Fruit fly (Drosophila melanogaster) whole organism, embryonic: Measurements from ENCODE around the gene Fmr1.

Source experiments
- CG11456 ChIP-seq: fragments of 200-800 bp; sonication (Bioruptor generic); IDR thresholded peaks from 3 replicates; pipeline ENCODE4 v1.3.6; 2022; ENCODE audit warnings: missing biosample characterization, missing genetic modification characterization
- CG12155 ChIP-seq: fragments of 200-800 bp; sonication (Bioruptor generic); optimal IDR thresholded peaks from 3 replicates; lab custom pipeline; 2016; ENCODE audit warnings: missing biosample characterization, missing genetic modification characterization
- CG12391 ChIP-seq: fragments of 200-800 bp; sonication (Bioruptor generic); optimal IDR thresholded peaks from 3 replicates; lab custom pipeline; 2018; ENCODE audit warnings: missing biosample characterization, mild to moderate bottlenecking, missing genetic modification characterization, moderate library complexity
- CG12659 ChIP-seq: fragments of 200-800 bp; sonication (Bioruptor generic); optimal IDR thresholded peaks from 3 replicates; lab custom pipeline; 2017; ENCODE audit warnings: mild to moderate bottlenecking, missing biosample characterization, missing genetic modification reagents, missing genetic modification characterization
- CG13287 ChIP-seq: fragments of 200-800 bp; sonication (Bioruptor generic); IDR thresholded peaks from 2 replicates; pipeline ENCODE4 v1.3.6; 2022; ENCODE audit warnings: missing biosample characterization, missing genetic modification characterization; ENCODE audit not compliant: partially characterized antibody
- CG13424 ChIP-seq: fragments of 200-800 bp; sonication (Bioruptor generic); optimal IDR thresholded peaks from 2 replicates; lab custom pipeline; 2019; ENCODE audit warnings: missing biosample characterization, mild to moderate bottlenecking, missing genetic modification characterization, moderate library complexity
- CG14050 ChIP-seq: fragments of 200-800 bp; sonication (Bioruptor generic); IDR thresholded peaks from 3 replicates; pipeline ENCODE4 v1.3.6; 2022; ENCODE audit warnings: missing biosample characterization, missing genetic modification characterization
- CG14710 ChIP-seq: fragments of 200-800 bp; sonication (Bioruptor generic); optimal IDR thresholded peaks from 3 replicates; lab custom pipeline; 2019; ENCODE audit warnings: missing biosample characterization, mild to moderate bottlenecking, missing genetic modification characterization, moderate library complexity
- CG1529 ChIP-seq: fragments of 200-800 bp; sonication (Bioruptor generic); optimal IDR thresholded peaks from 3 replicates; lab custom pipeline; 2018; ENCODE audit warnings: missing biosample characterization, missing genetic modification characterization
- CG16779 ChIP-seq: fragments of 200-800 bp; sonication (Bioruptor generic); IDR thresholded peaks from 2 replicates; pipeline ENCODE4 v1.3.6; 2022; ENCODE audit warnings: missing biosample characterization, missing genetic modification characterization
- CG17829 ChIP-seq: fragments of 200-800 bp; optimal IDR thresholded peaks from 2 replicates; lab custom pipeline; 2019; ENCODE audit warnings: missing biosample characterization, mild to moderate bottlenecking, missing genetic modification characterization, moderate library complexity
- CG2199 ChIP-seq: fragments of 200-800 bp; sonication (Bioruptor generic); IDR thresholded peaks from 3 replicates; pipeline ENCODE4 v1.3.6; 2022; ENCODE audit warnings: missing biosample characterization, missing genetic modification characterization
- CG2202 ChIP-seq: fragments of 200-800 bp; sonication (Bioruptor generic); optimal IDR thresholded peaks from 2 replicates; lab custom pipeline; 2018; ENCODE audit warnings: missing biosample characterization, mild to moderate bottlenecking, missing genetic modification characterization
- CG2678 ChIP-seq: fragments of 200-800 bp; sonication (Bioruptor generic); optimal IDR thresholded peaks from 3 replicates; lab custom pipeline; 2019; ENCODE audit warnings: missing biosample characterization, mild to moderate bottlenecking, missing genetic modification characterization, moderate library complexity
- CG3281 ChIP-seq: fragments of 200-800 bp; sonication (Bioruptor generic); optimal IDR thresholded peaks from 3 replicates; lab custom pipeline; 2017; ENCODE audit warnings: missing biosample characterization, mild to moderate bottlenecking, missing genetic modification characterization
- CG4404 ChIP-seq: fragments of 200-800 bp; sonication (Bioruptor generic); IDR thresholded peaks from 2 replicates; pipeline ENCODE4 v1.3.6; 2022; ENCODE audit warnings: missing biosample characterization, missing genetic modification characterization
- CG4820 ChIP-seq: fragments of 200-800 bp; sonication (Bioruptor generic); optimal IDR thresholded peaks from 3 replicates; lab custom pipeline; 2016; ENCODE audit warnings: missing biosample characterization, missing genetic modification characterization
- CG8281 ChIP-seq: fragments of 200-800 bp; sonication (Bioruptor generic); optimal IDR thresholded peaks from 2 replicates; lab custom pipeline; 2018; ENCODE audit warnings: missing biosample characterization, mild to moderate bottlenecking, missing genetic modification characterization, moderate library complexity
- CG8290 ChIP-seq, 3 experiments: fragments of 200-800 bp; sonication (Bioruptor generic); optimal IDR thresholded peaks; 2 replicates each; lab custom pipeline; 2016 to 2019; ENCODE audit warnings: missing biosample characterization in 3 of 3, missing genetic modification characterization in 3 of 3, mild to moderate bottlenecking in 2 of 3, moderate library complexity in 1 of 3
- CG8924 ChIP-seq: fragments of 200-800 bp; optimal IDR thresholded peaks from 3 replicates; lab custom pipeline; 2019; ENCODE audit warnings: missing biosample characterization, mild to moderate bottlenecking, missing genetic modification characterization, moderate library complexity
- CG9437 ChIP-seq: fragments of 200-800 bp; sonication (Bioruptor generic); optimal IDR thresholded peaks from 2 replicates; lab custom pipeline; 2018; ENCODE audit warnings: missing biosample characterization, mild to moderate bottlenecking, missing genetic modification characterization
- CG9727 ChIP-seq: fragments of 200-800 bp; sonication (Bioruptor generic); optimal IDR thresholded peaks from 3 replicates; lab custom pipeline; 2017; ENCODE audit warnings: missing biosample characterization, mild to moderate bottlenecking, missing genetic modification characterization
- CG9876 ChIP-seq: fragments of 200-800 bp; sonication (Bioruptor generic); optimal IDR thresholded peaks from 2 replicates; lab custom pipeline; 2016; ENCODE audit warnings: missing biosample characterization, missing genetic modification characterization
- D19A ChIP-seq: fragments of 200-800 bp; optimal IDR thresholded peaks from 3 replicates; lab custom pipeline; 2019; ENCODE audit warnings: missing biosample characterization, mild to moderate bottlenecking, missing genetic modification characterization, moderate library complexity
- Dbx ChIP-seq: fragments of 200-800 bp; sonication (Bioruptor generic); IDR thresholded peaks from 3 replicates; pipeline ENCODE4 v1.3.6; 2022; ENCODE audit warnings: missing biosample characterization, missing genetic modification characterization
- Drgx ChIP-seq: fragments of 200-800 bp; sonication (Bioruptor generic); IDR thresholded peaks from 2 replicates; pipeline ENCODE4 v1.3.6; 2022; ENCODE audit warnings: missing biosample characterization, missing genetic modification characterization
- Nf-YA ChIP-seq: fragments of 200-800 bp; sonication (Bioruptor generic); IDR thresholded peaks from 2 replicates; pipeline ENCODE4 v1.3.6; 2022; ENCODE audit warnings: missing biosample characterization, missing genetic modification characterization
- Oli ChIP-seq: fragments of 200-800 bp; sonication (Bioruptor generic); optimal IDR thresholded peaks from 2 replicates; lab custom pipeline; 2018; ENCODE audit warnings: missing biosample characterization, mild to moderate bottlenecking, missing genetic modification characterization, moderate library complexity
- PHDP ChIP-seq: fragments of 200-800 bp; sonication (Bioruptor generic); optimal IDR thresholded peaks from 3 replicates; lab custom pipeline; 2018; ENCODE audit warnings: missing biosample characterization, mild to moderate bottlenecking, missing genetic modification characterization, moderate library complexity
- Ptx1 ChIP-seq: fragments of 200-800 bp; sonication (Bioruptor generic); IDR thresholded peaks from 2 replicates; pipeline ENCODE4 v1.3.6; 2022; ENCODE audit warnings: missing biosample characterization, missing genetic modification characterization
- Sox100B ChIP-seq: fragments of 200-800 bp; sonication (Bioruptor generic); optimal IDR thresholded peaks from 3 replicates; lab custom pipeline; 2018; ENCODE audit warnings: missing biosample characterization, mild to moderate bottlenecking, missing genetic modification characterization
- Stat92E ChIP-seq, 3 experiments: fragments of >200 bp in 2 of 3; fragments of 200-800 bp in 1 of 3; sonication (Bioruptor generic) in 1 of 3; optimal IDR thresholded peaks; 2 replicates each; lab custom pipeline; 2017 to 2019; ENCODE audit warnings: missing biosample characterization in 3 of 3, missing genetic modification characterization in 3 of 3, mild to moderate bottlenecking in 1 of 3, moderate library complexity in 1 of 3
- ac ChIP-seq: fragments of 200-800 bp; sonication (Bioruptor generic); optimal IDR thresholded peaks from 3 replicates; lab custom pipeline; 2017; ENCODE audit warnings: missing biosample characterization, mild to moderate bottlenecking, missing genetic modification characterization
- bcd ChIP-seq: fragments of 200-800 bp; sonication (Bioruptor generic); optimal IDR thresholded peaks from 2 replicates; lab custom pipeline; 2017; ENCODE audit warnings: missing biosample characterization, mild to moderate bottlenecking, missing genetic modification characterization
- br ChIP-seq: fragments of >200 bp; optimal IDR thresholded peaks from 2 replicates; lab custom pipeline; 2017
- bsh ChIP-seq, 2 experiments: fragments of 200-800 bp; sonication (Bioruptor generic); optimal IDR thresholded peaks; 2 replicates each; lab custom pipeline; 2017 to 2018; ENCODE audit warnings: mild to moderate bottlenecking in 2 of 2, missing biosample characterization in 2 of 2, missing genetic modification characterization in 2 of 2, moderate library complexity in 1 of 2
- dmrt11E ChIP-seq: fragments of 200-800 bp; sonication (Bioruptor generic); optimal IDR thresholded peaks from 3 replicates; lab custom pipeline; 2018; ENCODE audit warnings: missing biosample characterization, mild to moderate bottlenecking, missing genetic modification characterization, moderate library complexity
- dpn ChIP-seq, 2 experiments: fragments of 200-800 bp; sonication (Bioruptor generic); optimal IDR thresholded peaks; 3 replicates each; lab custom pipeline; 2016; ENCODE audit warnings: missing biosample characterization in 2 of 2, missing genetic modification characterization in 2 of 2
- fd96Cb ChIP-seq: fragments of 200-800 bp; sonication (Bioruptor generic); optimal IDR thresholded peaks from 2 replicates; lab custom pipeline; 2018; ENCODE audit warnings: missing biosample characterization, mild to moderate bottlenecking, missing genetic modification characterization, moderate library complexity
- gce ChIP-seq: fragments of 200-800 bp; sonication (Bioruptor generic); IDR thresholded peaks from 3 replicates; pipeline ENCODE4 v1.3.6; 2022; ENCODE audit warnings: missing biosample characterization, missing genetic modification characterization
- gem ChIP-seq: fragments of 200-800 bp; sonication (Bioruptor generic); optimal IDR thresholded peaks from 2 replicates; lab custom pipeline; 2019; ENCODE audit warnings: missing biosample characterization, mild to moderate bottlenecking, missing genetic modification characterization, moderate library complexity
- grau ChIP-seq: fragments of 200-800 bp; optimal IDR thresholded peaks from 3 replicates; lab custom pipeline; 2019; ENCODE audit warnings: missing biosample characterization, mild to moderate bottlenecking, missing genetic modification characterization, moderate library complexity
- hb ChIP-seq: fragments of 200-800 bp; sonication (Bioruptor generic); IDR thresholded peaks from 3 replicates; pipeline ENCODE4 v1.3.6; 2022; ENCODE audit warnings: missing biosample characterization, missing genetic modification characterization; ENCODE audit not compliant: partially characterized antibody
- prd ChIP-seq, 3 experiments: fragments of >200 bp in 2 of 3; fragments of 200-800 bp in 1 of 3; sonication (Bioruptor generic) in 1 of 3; optimal IDR thresholded peaks in 2 of 3; IDR thresholded peaks in 1 of 3; 2 replicates in 2 of 3; 3 replicates in 1 of 3; pipeline versions ENCODE4 v1.3.6 to Lab custom; 2017 to 2022; ENCODE audit warnings: missing biosample characterization in 1 of 3, missing genetic modification characterization in 1 of 3
- pum ChIP-seq: fragments of 200-800 bp; sonication (Bioruptor generic); optimal IDR thresholded peaks from 2 replicates; lab custom pipeline; 2016; ENCODE audit warnings: missing biosample characterization, missing genetic modification characterization
- ranshi ChIP-seq: fragments of 200-800 bp; sonication (Bioruptor generic); IDR thresholded peaks from 2 replicates; pipeline ENCODE4 v1.3.6; 2022; ENCODE audit warnings: missing biosample characterization, missing genetic modification characterization
- stwl ChIP-seq: fragments of 200-800 bp; sonication (Bioruptor generic); optimal IDR thresholded peaks from 3 replicates; lab custom pipeline; 2018; ENCODE audit warnings: missing biosample characterization, mild to moderate bottlenecking, missing genetic modification characterization, moderate library complexity
- tio ChIP-seq: fragments of 200-800 bp; sonication (Bioruptor generic); optimal IDR thresholded peaks from 2 replicates; lab custom pipeline; 2017; ENCODE audit warnings: missing biosample characterization, missing genetic modification characterization, inconsistent platforms
- wor ChIP-seq: fragments of 200-800 bp; sonication (Bioruptor generic); IDR thresholded peaks from 2 replicates; pipeline ENCODE4 v1.3.6; 2022; ENCODE audit warnings: missing biosample characterization, missing genetic modification characterization

Gene Fmr1

DNA sequence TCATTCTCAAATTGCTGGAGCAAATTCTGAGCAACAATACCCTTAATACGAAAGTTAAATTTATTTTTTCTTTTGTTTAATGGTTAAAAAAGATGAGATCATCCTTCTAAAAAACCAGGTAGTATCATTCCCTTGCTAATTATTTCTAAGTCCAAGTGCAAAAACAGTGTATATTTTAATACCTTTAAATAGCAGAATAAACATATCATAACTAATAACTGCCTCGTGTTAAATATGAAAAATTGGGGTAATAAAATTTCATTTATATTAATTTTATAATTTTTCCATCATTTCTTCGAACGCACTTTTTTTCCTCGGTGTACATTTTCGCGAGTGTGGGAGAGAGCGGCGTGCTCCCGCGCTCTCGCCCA lies 1.9 kb upstream of the Fmr1 start:
- peak; percentile 34 for TF ChIP-seq D19A (tag; lab: Kevin White, UChicago)
- peak; percentile 24 for TF ChIP-seq bcd (GFP tag; lab: Kevin White, UChicago)
- TF ChIP-seq bsh (GFP tag; optimal IDR thresholded peaks at IDR 0.05; lab: Kevin White, UChicago): peak in 1 of 2 experiments; percentile 37
- TF ChIP-seq prd (optimal IDR thresholded peaks at IDR 0.05; lab: Kevin White, UChicago): no peak
- 0 out of 3 replicates have a peak, but pooled peaks have one; percentile 5 for TF ChIP-seq prd (GFP tag; IDR thresholded peaks at IDR 0.05; lab: Robert Waterston, UW)
- 0 out of 2 replicates have a peak, but pooled peaks have one; percentile 22 for TF ChIP-seq ranshi
- TF ChIP-seq fd96Cb (tag; lab: Kevin White, UChicago): peak; percentile 30
- TF ChIP-seq CG13287 (GFP tag; lab: Robert Waterston, UW): no peak
- TF ChIP-seq CG9876 (GFP tag; lab: Kevin White, UChicago): no peak
- peak; percentile 4 for TF ChIP-seq CG12391
- peak; percentile 54 for TF ChIP-seq CG9727
- TF ChIP-seq CG14050 (GFP tag; lab: Robert Waterston, UW): no peak
- TF ChIP-seq CG2199 (GFP tag; lab: Robert Waterston, UW): no peak
- peak; percentile 16 for TF ChIP-seq CG14710 (tag; lab: Kevin White, UChicago)
- TF ChIP-seq Dbx (GFP tag; lab: Robert Waterston, UW): 0 out of 3 replicates have a peak, but pooled peaks have one; percentile 13
- no peak for TF ChIP-seq stwl
- TF ChIP-seq Drgx (GFP tag; lab: Robert Waterston, UW): peak; percentile 43
- TF ChIP-seq CG1529 (GFP tag; lab: Kevin White, UChicago): no peak
- TF ChIP-seq Stat92E (GFP tag; optimal IDR thresholded peaks at IDR 0.05; lab: Kevin White, UChicago): no peak
- TF ChIP-seq pum (GFP tag; lab: Kevin White, UChicago): no peak
- TF ChIP-seq grau (tag; lab: Kevin White, UChicago): peak; percentile 33
- no peak for TF ChIP-seq hb (GFP tag; lab: Robert Waterston, UW)
- TF ChIP-seq CG4820 (GFP tag; lab: Kevin White, UChicago): no peak
- TF ChIP-seq gce (GFP tag; lab: Robert Waterston, UW): 0 out of 3 replicates have a peak, but pooled peaks have one; percentile 25
- TF ChIP-seq CG3281: peak; percentile 4
- no peak for TF ChIP-seq CG16779 (GFP tag; lab: Robert Waterston, UW)
- TF ChIP-seq wor (GFP tag; lab: Robert Waterston, UW): no peak
- peak; percentile 31 for TF ChIP-seq Sox100B (GFP tag; lab: Kevin White, UChicago)
- peak; percentile 7 for TF ChIP-seq CG13424
- TF ChIP-seq CG12659: peak; percentile 18
- no peak for TF ChIP-seq CG11456
- TF ChIP-seq CG2202: no peak
- peak; percentile 24 for TF ChIP-seq Oli (tag; lab: Kevin White, UChicago)
- TF ChIP-seq tio (GFP tag; lab: Kevin White, UChicago): peak; percentile 21
- TF ChIP-seq ac (GFP tag; lab: Kevin White, UChicago): no peak
- no peak for TF ChIP-seq dpn (GFP tag; optimal IDR thresholded peaks at IDR 0.05; lab: Kevin White, UChicago)
- TF ChIP-seq Ptx1: 0 out of 2 replicates have a peak, but pooled peaks have one; percentile 8
- no peak for TF ChIP-seq CG8281 (tag; lab: Kevin White, UChicago)
- TF ChIP-seq CG9437 (GFP tag; lab: Kevin White, UChicago): peak; percentile 26
- TF ChIP-seq Nf-YA (GFP tag; lab: Robert Waterston, UW): no peak
- peak; percentile 2 for TF ChIP-seq CG12155 (GFP tag; lab: Kevin White, UChicago)
- peak; percentile 30 for TF ChIP-seq CG2678 (tag; lab: Kevin White, UChicago)
- TF ChIP-seq CG4404 (GFP tag; lab: Robert Waterston, UW): no peak
- TF ChIP-seq br (lab: Kevin White, UChicago): no peak
- peak; percentile 23 for TF ChIP-seq PHDP
- no peak for TF ChIP-seq CG8290 (GFP tag; optimal IDR thresholded peaks at IDR 0.05; lab: Kevin White, UChicago)
- no peak for TF ChIP-seq CG8290 (tag; optimal IDR thresholded peaks at IDR 0.05; lab: Kevin White, UChicago)
- TF ChIP-seq CG8924 (tag; lab: Kevin White, UChicago): peak; percentile 2
- TF ChIP-seq gem (tag; lab: Kevin White, UChicago): peak; percentile 55
- peak; percentile 32 for TF ChIP-seq CG17829 (tag; lab: Kevin White, UChicago)
- TF ChIP-seq dmrt11E (tag; lab: Kevin White, UChicago): peak; percentile 33
